Worm (Caenorhabditis elegans) whole organism, L4 larva: ENCODE measurements around the gene ntp-1.

Experiments
- D1046.2 ChIP-seq: fragments of 200-800 bp; sonication (Bioruptor generic); IDR thresholded peaks from 2 replicates; pipeline ENCODE4 v1.3.6; 2022; ENCODE audit warnings: missing genetic modification characterization, missing compliant biosample characterization
- F26F4.8 ChIP-seq: fragments of 200-800 bp; sonication (Bioruptor generic); conservative IDR thresholded peaks from 2 replicates; pipeline ENCODE4 v1.3.6; 2022; ENCODE audit warnings: missing genetic modification characterization, missing compliant biosample characterization
- F37D6.2 ChIP-seq: sonication (generic microtip); optimal IDR thresholded peaks from 2 replicates; lab custom pipeline; 2016; ENCODE audit warnings: mild to moderate bottlenecking, missing genetic modification characterization, missing compliant biosample characterization
- T20F7.1 ChIP-seq: fragments of 200-800 bp; sonication (Bioruptor generic); optimal IDR thresholded peaks from 2 replicates; lab custom pipeline; 2018; ENCODE audit warnings: mild to moderate bottlenecking, missing genetic modification characterization, missing compliant biosample characterization
- T26A8.4 ChIP-seq: fragments of 200-800 bp; sonication (Bioruptor generic); IDR thresholded peaks from 2 replicates; pipeline ENCODE4 v1.3.6; 2022; ENCODE audit warnings: missing genetic modification characterization, missing compliant biosample characterization
- Y48G9A.11 ChIP-seq: fragments of 200-800 bp; sonication (Bioruptor generic); IDR thresholded peaks from 2 replicates; pipeline ENCODE4 v1.3.6; 2022; ENCODE audit warnings: missing genetic modification reagents, missing genetic modification characterization, missing compliant biosample characterization
- Y75B8A.6 ChIP-seq: fragments of 200-800 bp; sonication (Bioruptor generic); IDR thresholded peaks from 2 replicates; pipeline ENCODE4 v1.3.6; 2022; ENCODE audit warnings: missing genetic modification reagents, missing genetic modification characterization, missing compliant biosample characterization
- ZK546.5 ChIP-seq, 2 experiments: sonication (generic microtip); optimal IDR thresholded peaks; 2 replicates each; lab custom pipeline; 2017; ENCODE audit warnings: missing biosample characterization in 2 of 2, missing genetic modification characterization in 2 of 2
- aha-1 ChIP-seq: fragments of 150-350 bp; peaks from one replicate; lab custom pipeline; 2014; ENCODE audit warnings: missing biosample characterization, missing genetic modification characterization
- ama-1 ChIP-seq: fragments of 150-350 bp; optimal IDR thresholded peaks from 2 replicates; lab custom pipeline; 2014; ENCODE audit warnings: inconsistent platforms, mixed read lengths
- attf-4 ChIP-seq: sonication (generic microtip); optimal IDR thresholded peaks from 3 replicates; lab custom pipeline; 2017; ENCODE audit warnings: missing biosample characterization, missing genetic modification characterization
- ceh-20 ChIP-seq: fragments of 200-800 bp; sonication (Bioruptor generic); IDR thresholded peaks from 2 replicates; pipeline ENCODE4 v1.3.6; 2022; ENCODE audit warnings: missing genetic modification reagents, missing genetic modification characterization, missing compliant biosample characterization
- ceh-28 ChIP-seq: fragments of 150-350 bp; optimal IDR thresholded peaks from 2 replicates; lab custom pipeline; 2014; ENCODE audit warnings: missing biosample characterization, missing genetic modification reagents, missing genetic modification characterization
- ceh-44 ChIP-seq: fragments of 200-800 bp; sonication (Bioruptor generic); IDR thresholded peaks from 2 replicates; pipeline ENCODE4 v1.3.6; 2022; ENCODE audit warnings: missing genetic modification reagents, missing genetic modification characterization, missing compliant biosample characterization
- ceh-62 ChIP-seq: sonication (generic microtip); optimal IDR thresholded peaks from 2 replicates; lab custom pipeline; 2017; ENCODE audit warnings: missing biosample characterization, missing genetic modification characterization
- daf-16 ChIP-seq, 3 experiments: sonication (generic microtip); optimal IDR thresholded peaks; 2 replicates each; lab custom pipeline; 2016 to 2017; ENCODE audit warnings: missing genetic modification characterization in 3 of 3, missing genetic modification reagents in 3 of 3, mild to moderate bottlenecking in 2 of 3, missing compliant biosample characterization in 2 of 3, missing biosample characterization in 1 of 3, moderate library complexity in 1 of 3
- daf-8 ChIP-seq: fragments of 200-800 bp; sonication (Bioruptor generic); IDR thresholded peaks from 2 replicates; pipeline ENCODE4 v1.3.6; 2022; ENCODE audit warnings: missing genetic modification characterization, missing compliant biosample characterization
- dpl-1 ChIP-seq: fragments of 150-350 bp; optimal IDR thresholded peaks from 2 replicates; lab custom pipeline; 2014; ENCODE audit warnings: missing biosample characterization, missing genetic modification reagents, missing genetic modification characterization
- egl-27 ChIP-seq: sonication (generic microtip); optimal IDR thresholded peaks from 3 replicates; lab custom pipeline; 2017; ENCODE audit warnings: missing biosample characterization, missing genetic modification reagents, missing genetic modification characterization
- fos-1 ChIP-seq: fragments of 150-350 bp; optimal IDR thresholded peaks from 2 replicates; lab custom pipeline; 2014; ENCODE audit warnings: missing biosample characterization, missing genetic modification characterization
- gei-8 ChIP-seq: fragments of 200-800 bp; sonication (Bioruptor generic); optimal IDR thresholded peaks from 2 replicates; lab custom pipeline; 2018; ENCODE audit warnings: mild to moderate bottlenecking, missing genetic modification characterization, missing compliant biosample characterization
- hlh-11 ChIP-seq: fragments of 200-800 bp; sonication (Bioruptor generic); optimal IDR thresholded peaks from 2 replicates; lab custom pipeline; 2018; ENCODE audit warnings: mild to moderate bottlenecking, missing genetic modification characterization, missing compliant biosample characterization
- lim-7 ChIP-seq: fragments of 200-800 bp; sonication (Bioruptor generic); IDR thresholded peaks from 2 replicates; pipeline ENCODE4 v1.3.6; 2022; ENCODE audit warnings: missing genetic modification characterization, missing compliant biosample characterization
- lin-1 ChIP-seq: fragments of 200-800 bp; sonication (Bioruptor generic); IDR thresholded peaks from 2 replicates; pipeline ENCODE4 v1.3.6; 2022; ENCODE audit warnings: missing genetic modification reagents, missing genetic modification characterization, missing compliant biosample characterization
- lin-15B ChIP-seq: fragments of 150-350 bp; sonication (generic microtip); optimal IDR thresholded peaks from 3 replicates; lab custom pipeline; 2014; ENCODE audit warnings: missing biosample characterization, missing genetic modification characterization
- madf-5 ChIP-seq, 2 experiments: fragments of 200-800 bp; sonication (Bioruptor generic); IDR thresholded peaks; 2 replicates each; pipeline ENCODE4 v1.3.6; 2022; ENCODE audit warnings: missing compliant biosample characterization in 2 of 2, missing genetic modification characterization in 2 of 2
- mdt-29 ChIP-seq: fragments of 200-800 bp; sonication (Bioruptor generic); IDR thresholded peaks from 2 replicates; pipeline ENCODE4 v1.3.6; 2022; ENCODE audit warnings: missing genetic modification reagents, missing genetic modification characterization, missing compliant biosample characterization
- mes-2 ChIP-seq: sonication (generic microtip); optimal IDR thresholded peaks from 2 replicates; lab custom pipeline; 2016; ENCODE audit warnings: missing genotype, mild to moderate bottlenecking, missing genetic modification characterization, missing compliant biosample characterization; ENCODE audit not compliant: poor library complexity, severe bottlenecking
- mxl-3 ChIP-seq: fragments of 200-800 bp; sonication (Bioruptor generic); optimal IDR thresholded peaks from 2 replicates; lab custom pipeline; 2018; ENCODE audit warnings: mild to moderate bottlenecking, missing genetic modification characterization, missing compliant biosample characterization
- nhr-10 ChIP-seq: fragments of 150-350 bp; optimal IDR thresholded peaks from 2 replicates; lab custom pipeline; 2014; ENCODE audit warnings: missing biosample characterization, missing genetic modification characterization
- nhr-111 ChIP-seq: fragments of 200-800 bp; sonication (Bioruptor generic); optimal IDR thresholded peaks from 2 replicates; lab custom pipeline; 2018; ENCODE audit warnings: mild to moderate bottlenecking, missing genetic modification characterization, missing compliant biosample characterization
- nhr-237 ChIP-seq: sonication (generic microtip); optimal IDR thresholded peaks from 2 replicates; lab custom pipeline; 2017; ENCODE audit warnings: missing biosample characterization, missing genetic modification characterization
- nhr-42 ChIP-seq: fragments of 200-800 bp; sonication (Bioruptor generic); IDR thresholded peaks from 2 replicates; pipeline ENCODE4 v1.3.6; 2022; ENCODE audit warnings: missing genetic modification characterization, missing compliant biosample characterization
- nhr-76 ChIP-seq: fragments of 150-350 bp; optimal IDR thresholded peaks from 2 replicates; lab custom pipeline; 2014; ENCODE audit warnings: missing biosample characterization, missing genetic modification characterization
- nhr-77 ChIP-seq: fragments of 150-350 bp; optimal IDR thresholded peaks from 2 replicates; lab custom pipeline; 2014; ENCODE audit warnings: missing biosample characterization, missing genetic modification characterization
- php-3 ChIP-seq: fragments of 200-800 bp; sonication (Bioruptor generic); IDR thresholded peaks from 2 replicates; pipeline ENCODE4 v1.3.6; 2022; ENCODE audit warnings: missing genetic modification reagents, missing genetic modification characterization, missing compliant biosample characterization
- set-16 ChIP-seq: fragments of 200-800 bp; sonication (Bioruptor generic); IDR thresholded peaks from 2 replicates; pipeline ENCODE4 v1.3.6; 2022; ENCODE audit warnings: missing genetic modification reagents, missing genetic modification characterization, missing compliant biosample characterization
- snpc-1.2 ChIP-seq: fragments of 200-800 bp; sonication (Bioruptor generic); IDR thresholded peaks from 2 replicates; pipeline ENCODE4 v1.3.6; 2022; ENCODE audit warnings: missing genetic modification reagents, missing genetic modification characterization, missing compliant biosample characterization
- snpc-4 ChIP-seq: fragments of 150-350 bp; optimal IDR thresholded peaks from 2 replicates; lab custom pipeline; 2014; ENCODE audit warnings: missing biosample characterization, missing genetic modification characterization
- tag-97 ChIP-seq: fragments of 200-800 bp; sonication (Bioruptor generic); IDR thresholded peaks from 2 replicates; pipeline ENCODE4 v1.3.6; 2022; ENCODE audit warnings: missing genetic modification characterization, missing compliant biosample characterization
- unc-130 ChIP-seq: sonication (generic microtip); optimal IDR thresholded peaks from 2 replicates; lab custom pipeline; 2016; ENCODE audit warnings: missing genetic modification reagents, missing genetic modification characterization, missing compliant biosample characterization
- zip-11 ChIP-seq: fragments of 200-800 bp; sonication (Bioruptor generic); IDR thresholded peaks from 2 replicates; pipeline ENCODE4 v1.3.6; 2022; ENCODE audit warnings: missing genetic modification characterization, missing compliant biosample characterization

Gene ntp-1

ce11 chrIV:7817852-7818251 is 23.2 kb upstream of the ntp-1 start, which contains the start of gene ric-3 (continued):
- no peak for TF ChIP-seq madf-5 (GFP tag; IDR thresholded peaks at IDR 0.05; lab: Robert Waterston, UW)
- TF ChIP-seq lim-7 (GFP tag; lab: Robert Waterston, UW), result no peak
- no peak for TF ChIP-seq nhr-111 (GFP tag; lab: Kevin White, UChicago)
- peak; percentile 64 for TF ChIP-seq aha-1 (tag; lab: Kevin White, UChicago)
- no peak for TF ChIP-seq tag-97 (GFP tag; lab: Robert Waterston, UW)
- no peak for TF ChIP-seq T26A8.4 (GFP tag; lab: Robert Waterston, UW)
- peak; percentile 12 for TF ChIP-seq dpl-1 (GFP tag; lab: Kevin White, UChicago)
- no peak for TF ChIP-seq lin-15B (tag; lab: Kevin White, UChicago)
- TF ChIP-seq F37D6.2 (tag; lab: Kevin White, UChicago), result peak; percentile 29
- no peak for TF ChIP-seq Y75B8A.6 (GFP tag; lab: Robert Waterston, UW)
- TF ChIP-seq nhr-76, result no peak
- TF ChIP-seq set-16 (GFP tag; lab: Robert Waterston, UW), result no peak
- no peak for TF ChIP-seq F26F4.8
- TF ChIP-seq ceh-44, result no peak
- no peak for TF ChIP-seq nhr-77 (tag; lab: Kevin White, UChicago)
- no peak for TF ChIP-seq gei-8 (GFP tag; lab: Kevin White, UChicago)
- TF ChIP-seq nhr-237 (tag; lab: Kevin White, UChicago), result no peak
- no peak for TF ChIP-seq lin-1 (GFP tag; lab: Robert Waterston, UW)
- TF ChIP-seq ZK546.5 (tag; optimal IDR thresholded peaks at IDR 0.05; lab: Kevin White, UChicago), result no peak
- TF ChIP-seq mdt-29 (GFP tag; lab: Robert Waterston, UW), result no peak
- TF ChIP-seq zip-11 (GFP tag; lab: Robert Waterston, UW), result no peak
- TF ChIP-seq hlh-11 (tag; lab: Kevin White, UChicago), result peak; percentile 61
- no peak for TF ChIP-seq snpc-4 (tag; lab: Kevin White, UChicago)
- TF ChIP-seq mxl-3, result no peak
- TF ChIP-seq snpc-1.2 (GFP tag; lab: Robert Waterston, UW), result no peak
- TF ChIP-seq fos-1 (tag; lab: Kevin White, UChicago), result no peak
- TF ChIP-seq ceh-20 (GFP tag; lab: Robert Waterston, UW), result no peak
- TF ChIP-seq mes-2 (tag; lab: Kevin White, UChicago), result peak; percentile 45
- no peak for TF ChIP-seq nhr-10 (tag; lab: Kevin White, UChicago)
- TF ChIP-seq daf-8, result no peak
- TF ChIP-seq ceh-28 (tag; lab: Kevin White, UChicago), result peak; percentile 58
- no peak for TF ChIP-seq egl-27 (tag; lab: Kevin White, UChicago)
- no peak for TF ChIP-seq ama-1
- no peak for TF ChIP-seq ceh-62 (tag; lab: Kevin White, UChicago)
- no peak for TF ChIP-seq unc-130
- no peak for TF ChIP-seq php-3 (GFP tag; lab: Robert Waterston, UW)
- TF ChIP-seq nhr-42 (GFP tag; lab: Robert Waterston, UW), result no peak
- no peak for TF ChIP-seq D1046.2 (GFP tag; lab: Robert Waterston, UW)
- no peak for TF ChIP-seq attf-4
- peak in 1 of 2 experiments; percentile 28 for TF ChIP-seq daf-16 (GFP tag; optimal IDR thresholded peaks at IDR 0.05; lab: Kevin White, UChicago)
- TF ChIP-seq daf-16 (tag; optimal IDR thresholded peaks at IDR 0.05; lab: Kevin White, UChicago), result no peak
- TF ChIP-seq Y48G9A.11 (GFP tag; lab: Robert Waterston, UW), result no peak
- TF ChIP-seq T20F7.1 (GFP tag; lab: Kevin White, UChicago), result no peak
